Worm (Caenorhabditis elegans) whole organism, L1 larva: Measurements from ENCODE around the gene F35D2.2.

Experiments used
- C04F5.9 ChIP-seq: sonication (generic microtip); optimal IDR thresholded peaks from 2 replicates; lab custom pipeline; 2016; ENCODE audit warnings: missing genetic modification characterization, missing compliant biosample characterization
- C16A3.4 ChIP-seq: fragments of 150-350 bp; optimal IDR thresholded peaks from 2 replicates; lab custom pipeline; 2014; ENCODE audit warnings: missing biosample characterization, missing genetic modification characterization
- F16B12.6 ChIP-seq: fragments of 150-350 bp; optimal IDR thresholded peaks from 2 replicates; lab custom pipeline; 2014; ENCODE audit warnings: missing biosample characterization, missing genetic modification characterization
- Y116A8C.19 ChIP-seq: sonication (generic microtip); optimal IDR thresholded peaks from 2 replicates; lab custom pipeline; 2016; ENCODE audit warnings: missing compliant biosample characterization, missing genetic modification characterization, borderline replicate concordance
- aha-1 ChIP-seq: fragments of 150-350 bp; optimal IDR thresholded peaks from 2 replicates; lab custom pipeline; 2014; ENCODE audit warnings: missing biosample characterization, missing genetic modification characterization
- alr-1 ChIP-seq: fragments of 200-800 bp; sonication (Bioruptor generic); optimal IDR thresholded peaks from 2 replicates; lab custom pipeline; 2018; ENCODE audit warnings: borderline replicate concordance, mild to moderate bottlenecking, missing genetic modification characterization, missing compliant biosample characterization
- ama-1 ChIP-seq: fragments of 150-350 bp; optimal IDR thresholded peaks from 2 replicates; lab custom pipeline; 2014
- blmp-1 ChIP-seq: fragments of 150-350 bp; optimal IDR thresholded peaks from 2 replicates; lab custom pipeline; 2014; ENCODE audit warnings: missing biosample characterization, missing genetic modification characterization
- ceh-8 ChIP-seq: fragments of 200-800 bp; sonication (Bioruptor generic); optimal IDR thresholded peaks from 2 replicates; lab custom pipeline; 2018; ENCODE audit warnings: mild to moderate bottlenecking, missing genetic modification characterization, moderate library complexity, missing compliant biosample characterization
- ceh-82 ChIP-seq, 3 experiments: fragments of 150-350 bp in 1 of 3; sonication (generic microtip) in 2 of 3; optimal IDR thresholded peaks; 2 replicates each; lab custom pipeline; 2014 to 2017; ENCODE audit warnings: missing biosample characterization in 3 of 3, missing genetic modification characterization in 3 of 3
- ces-1 ChIP-seq: fragments of 150-350 bp; optimal IDR thresholded peaks from 2 replicates; lab custom pipeline; 2014; ENCODE audit warnings: missing biosample characterization, missing genetic modification reagents, missing genetic modification characterization
- dpl-1 ChIP-seq, 3 experiments: fragments of 150-350 bp in 2 of 3; sonication (generic microtip) in 1 of 3; optimal IDR thresholded peaks; 2 replicates each; lab custom pipeline; 2014 to 2017; ENCODE audit warnings: missing biosample characterization in 3 of 3, missing genetic modification characterization in 3 of 3, missing genetic modification reagents in 3 of 3
- egl-13 ChIP-seq: sonication (generic microtip); optimal IDR thresholded peaks from 2 replicates; lab custom pipeline; 2016; ENCODE audit warnings: missing genotype, missing genetic modification reagents, missing genetic modification characterization, missing compliant biosample characterization
- ets-5 ChIP-seq: fragments of 200-800 bp; sonication (Bioruptor generic); IDR thresholded peaks from 2 replicates; pipeline ENCODE4 v1.3.6; 2022; ENCODE audit warnings: missing genetic modification characterization, missing compliant biosample characterization
- fkh-10 ChIP-seq: sonication (generic microtip); optimal IDR thresholded peaks from 2 replicates; lab custom pipeline; 2017; ENCODE audit warnings: missing biosample characterization, missing genetic modification reagents, missing genetic modification characterization
- hpl-2 ChIP-seq: fragments of 150-350 bp; optimal IDR thresholded peaks from 2 replicates; lab custom pipeline; 2014; ENCODE audit warnings: missing biosample characterization, missing genetic modification reagents, missing genetic modification characterization
- irx-1 ChIP-seq: sonication (generic microtip); optimal IDR thresholded peaks from 2 replicates; lab custom pipeline; 2016; ENCODE audit warnings: missing genetic modification characterization, missing compliant biosample characterization
- lin-14 ChIP-seq: fragments of 200-800 bp; sonication (Bioruptor generic); optimal IDR thresholded peaks from 2 replicates; lab custom pipeline; 2018; ENCODE audit warnings: mild to moderate bottlenecking, missing genetic modification characterization, moderate library complexity, missing compliant biosample characterization
- lin-35 ChIP-seq, 2 experiments: fragments of 150-350 bp; optimal IDR thresholded peaks; 2 replicates each; lab custom pipeline; 2014; ENCODE audit warnings: missing biosample characterization in 2 of 2, missing genetic modification characterization in 2 of 2, missing genetic modification reagents in 2 of 2
- lin-39 ChIP-seq: fragments of 150-350 bp; optimal IDR thresholded peaks from 2 replicates; lab custom pipeline; 2014; ENCODE audit warnings: missing biosample characterization, missing genetic modification reagents, missing genetic modification characterization
- lir-3 ChIP-seq: sonication (generic microtip); optimal IDR thresholded peaks from 2 replicates; lab custom pipeline; 2016; ENCODE audit warnings: mild to moderate bottlenecking, missing genetic modification characterization, moderate library complexity, missing compliant biosample characterization; ENCODE audit not compliant: poor library complexity
- mdl-1 ChIP-seq, 2 experiments: fragments of 150-350 bp; optimal IDR thresholded peaks; 2 replicates each; lab custom pipeline; 2014 to 2017; ENCODE audit warnings: missing biosample characterization in 2 of 2, missing genetic modification characterization in 2 of 2, inconsistent platforms in 1 of 2
- nhr-11 ChIP-seq: fragments of 150-350 bp; optimal IDR thresholded peaks from 2 replicates; lab custom pipeline; 2014; ENCODE audit warnings: missing biosample characterization, missing genetic modification characterization
- nhr-12 ChIP-seq: sonication (generic microtip); optimal IDR thresholded peaks from 2 replicates; lab custom pipeline; 2017; ENCODE audit warnings: missing biosample characterization, missing genetic modification characterization
- nhr-20 ChIP-seq: sonication (generic microtip); optimal IDR thresholded peaks from 2 replicates; lab custom pipeline; 2016; ENCODE audit warnings: mild to moderate bottlenecking, missing genetic modification characterization, missing compliant biosample characterization
- nhr-28 ChIP-seq: fragments of 150-350 bp; optimal IDR thresholded peaks from 2 replicates; lab custom pipeline; 2014; ENCODE audit warnings: missing biosample characterization, missing genetic modification characterization
- nhr-47 ChIP-seq: sonication (generic microtip); optimal IDR thresholded peaks from 2 replicates; lab custom pipeline; 2016; ENCODE audit warnings: mild to moderate bottlenecking, missing genetic modification characterization, moderate library complexity, missing compliant biosample characterization
- nhr-71 ChIP-seq: sonication (generic microtip); optimal IDR thresholded peaks from 2 replicates; lab custom pipeline; 2016; ENCODE audit warnings: mild to moderate bottlenecking, missing genetic modification characterization, moderate library complexity, missing compliant biosample characterization
- nhr-76 ChIP-seq: sonication (generic microtip); optimal IDR thresholded peaks from 2 replicates; lab custom pipeline; 2017; ENCODE audit warnings: missing biosample characterization, missing genetic modification characterization
- nhr-84 ChIP-seq: sonication (generic microtip); optimal IDR thresholded peaks from 2 replicates; lab custom pipeline; 2017; ENCODE audit warnings: missing biosample characterization, missing genetic modification characterization
- nhr-85 ChIP-seq: sonication (generic microtip); peaks from one replicate; lab custom pipeline; 2016; ENCODE audit warnings: missing genetic modification characterization, inconsistent platforms, missing compliant biosample characterization
- nhr-90 ChIP-seq: sonication (generic microtip); optimal IDR thresholded peaks from 2 replicates; lab custom pipeline; 2016; ENCODE audit warnings: mild to moderate bottlenecking, missing genetic modification characterization, missing compliant biosample characterization; ENCODE audit not compliant: poor library complexity
- pqm-1 ChIP-seq: sonication (generic microtip); optimal IDR thresholded peaks from 3 replicates; lab custom pipeline; 2017; ENCODE audit warnings: missing biosample characterization, missing genetic modification characterization
- rnt-1 ChIP-seq: sonication (generic microtip); optimal IDR thresholded peaks from 2 replicates; lab custom pipeline; 2016; ENCODE audit warnings: mild to moderate bottlenecking, missing genetic modification characterization, moderate library complexity, missing compliant biosample characterization
- skn-1 ChIP-seq: fragments of 150-350 bp; optimal IDR thresholded peaks from 2 replicates; lab custom pipeline; 2014; ENCODE audit warnings: missing biosample characterization, missing genetic modification characterization
- snpc-4 ChIP-seq: fragments of 150-350 bp; optimal IDR thresholded peaks from 2 replicates; lab custom pipeline; 2014; ENCODE audit warnings: missing biosample characterization, missing genetic modification characterization
- snu-23 ChIP-seq: sonication (generic microtip); optimal IDR thresholded peaks from 2 replicates; lab custom pipeline; 2016; ENCODE audit warnings: missing genetic modification characterization, missing compliant biosample characterization
- sox-4 ChIP-seq: sonication (generic microtip); optimal IDR thresholded peaks from 2 replicates; lab custom pipeline; 2016; ENCODE audit warnings: missing genetic modification characterization, missing compliant biosample characterization
- sptf-1 ChIP-seq: fragments of 150-350 bp; optimal IDR thresholded peaks from 2 replicates; lab custom pipeline; 2014; ENCODE audit warnings: missing biosample characterization, missing genetic modification characterization
- sup-37 ChIP-seq: fragments of 200-800 bp; sonication (Bioruptor generic); optimal IDR thresholded peaks from 2 replicates; lab custom pipeline; 2018; ENCODE audit warnings: mild to moderate bottlenecking, missing genetic modification characterization, missing compliant biosample characterization
- swsn-7 ChIP-seq: sonication (generic microtip); optimal IDR thresholded peaks from 2 replicates; lab custom pipeline; 2016; ENCODE audit warnings: missing genetic modification characterization, missing compliant biosample characterization
- tbx-2 ChIP-seq: sonication (generic microtip); optimal IDR thresholded peaks from 2 replicates; lab custom pipeline; 2016; ENCODE audit warnings: missing genetic modification characterization, missing compliant biosample characterization
- tlp-1 ChIP-seq: fragments of 150-350 bp; optimal IDR thresholded peaks from 2 replicates; lab custom pipeline; 2014; ENCODE audit warnings: missing biosample characterization, missing genetic modification characterization
- unc-98 ChIP-seq: fragments of 200-800 bp; sonication (Bioruptor generic); IDR thresholded peaks from 2 replicates; pipeline ENCODE4 v1.3.6; 2022; ENCODE audit warnings: missing genetic modification characterization, missing compliant biosample characterization
- xbp-1 ChIP-seq: sonication (generic microtip); optimal IDR thresholded peaks from 2 replicates; lab custom pipeline; 2016; ENCODE audit warnings: missing genetic modification characterization, missing compliant biosample characterization
- zip-4 ChIP-seq: fragments of 200-800 bp; sonication (Bioruptor generic); optimal IDR thresholded peaks from 2 replicates; lab custom pipeline; 2018; ENCODE audit warnings: mild to moderate bottlenecking, missing genetic modification characterization, moderate library complexity, missing compliant biosample characterization
- ztf-4 ChIP-seq: fragments of 150-350 bp; optimal IDR thresholded peaks from 2 replicates; lab custom pipeline; 2014; ENCODE audit warnings: missing biosample characterization, missing genetic modification characterization

The F35D2.2 gene

DNA sequence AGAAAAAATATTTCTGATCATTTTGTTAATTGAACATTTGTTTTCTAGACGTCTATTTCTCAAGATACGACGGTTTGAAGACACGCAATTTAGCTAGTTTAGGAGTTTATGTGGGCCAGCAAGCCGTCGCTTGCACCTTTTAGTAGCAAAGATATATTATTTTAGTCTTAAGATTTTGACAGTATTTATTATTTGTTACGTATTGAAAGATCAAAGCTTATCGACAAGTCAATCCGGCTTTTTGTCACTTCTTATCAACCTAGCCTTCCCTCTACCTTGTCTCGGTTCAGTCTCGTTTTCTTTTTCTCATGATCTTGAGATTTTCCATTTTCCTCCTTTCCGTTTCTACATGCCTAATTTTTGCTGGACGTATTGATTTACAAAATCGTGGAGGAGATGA lies at the start of gene F35D2.2:
Gene F35D2.2 (plus strand): TSS at position 301 of the 400 bp plus-strand sequence.
- no peak for TF ChIP-seq nhr-76 (tag; lab: Kevin White, UChicago)
- no peak for TF ChIP-seq swsn-7 (tag; lab: Kevin White, UChicago)
- TF ChIP-seq ceh-8 (GFP tag; lab: Kevin White, UChicago) = no peak
- TF ChIP-seq xbp-1 = no peak
- no peak for TF ChIP-seq F16B12.6 (tag; lab: Kevin White, UChicago)
- no peak for TF ChIP-seq blmp-1 (tag; lab: Kevin White, UChicago)
- no peak for TF ChIP-seq Y116A8C.19 (tag; lab: Kevin White, UChicago)
- no peak for TF ChIP-seq C16A3.4 (tag; lab: Kevin White, UChicago)
- no peak for TF ChIP-seq fkh-10 (GFP tag; lab: Kevin White, UChicago)
- no peak for TF ChIP-seq nhr-71
- TF ChIP-seq nhr-47 (tag; lab: Kevin White, UChicago) = no peak
- no peak for TF ChIP-seq sup-37 (GFP tag; lab: Kevin White, UChicago)
- no peak for TF ChIP-seq nhr-84 (tag; lab: Kevin White, UChicago)
- no peak for TF ChIP-seq unc-98 (GFP tag; lab: Robert Waterston, UW)
- no peak for TF ChIP-seq zip-4 (GFP tag; lab: Kevin White, UChicago)
- no peak for TF ChIP-seq C04F5.9 (tag; lab: Kevin White, UChicago)
- no peak for TF ChIP-seq ztf-4 (tag; lab: Kevin White, UChicago)
- no peak for TF ChIP-seq mdl-1 (tag; optimal IDR thresholded peaks at IDR 0.05; lab: Kevin White, UChicago)
- TF ChIP-seq alr-1 = no peak

DNA sequence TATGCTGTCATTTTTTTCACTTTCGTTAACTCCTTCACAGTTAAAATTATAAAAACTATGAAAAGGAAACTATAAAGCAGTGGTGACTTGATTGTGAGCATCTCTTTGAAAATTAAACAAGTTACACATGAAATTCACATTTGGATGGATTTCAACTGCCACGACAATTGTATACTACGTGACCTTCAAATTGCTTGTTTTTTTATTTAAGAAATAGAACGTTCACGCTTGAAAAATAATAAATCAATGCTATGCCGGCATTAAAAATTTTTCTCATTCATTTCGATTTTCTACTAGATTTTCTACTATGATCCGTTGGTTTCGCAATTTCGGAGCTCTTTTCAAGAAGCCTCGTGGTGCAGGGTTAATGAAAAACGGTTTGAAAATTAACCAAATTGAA lies 48.8 kb upstream of the F35D2.2 start, which contains the start of the genes ZK1290.7 and rnh-1.1:
Gene ZK1290.7 (minus strand): TSS at position 101 of the 400 bp plus-strand sequence.
Gene rnh-1.1 (plus strand): TSS at position 281 of the 400 bp plus-strand sequence.
- TF ChIP-seq rnt-1 (tag; lab: Kevin White, UChicago) (no peak), nhr-71 (no peak), dpl-1 (GFP tag; optimal IDR thresholded peaks at IDR 0.05; lab: Kevin White, UChicago) (no peak), tbx-2 (no peak), ets-5 (GFP tag; lab: Robert Waterston, UW) (no peak), C04F5.9 (tag; lab: Kevin White, UChicago) (no peak)
- TF ChIP-seq, all 84 proteins: peak for 0

DNA sequence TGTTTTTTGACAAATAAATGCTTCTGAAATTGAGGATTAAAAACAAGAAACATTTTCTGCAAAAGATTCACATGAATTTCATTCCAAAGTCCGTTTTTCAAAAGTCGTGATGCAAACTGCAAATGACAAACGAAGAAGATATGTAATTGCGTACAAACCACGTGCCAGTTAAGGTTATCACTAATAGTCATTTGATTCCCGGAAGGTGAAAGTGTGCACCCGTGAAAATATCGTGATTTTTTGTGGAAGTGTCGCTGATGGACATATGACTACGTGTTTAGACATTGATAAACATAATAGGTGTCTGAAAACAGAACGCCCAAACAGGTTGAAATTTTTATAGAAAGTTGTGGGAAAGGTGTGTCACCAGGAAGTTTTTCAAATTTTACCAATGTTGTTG lies 46.0 kb upstream of the F35D2.2 start:
- TF ChIP-seq skn-1 (tag; lab: Kevin White, UChicago) = no peak
- peak; percentile 24 for TF ChIP-seq C16A3.4 (tag; lab: Kevin White, UChicago)
- peak in 1 of 2 experiments; percentile 82 for TF ChIP-seq lin-35 (GFP tag; optimal IDR thresholded peaks at IDR 0.05; lab: Kevin White, UChicago)
- TF ChIP-seq ztf-4 (tag; lab: Kevin White, UChicago) = peak; percentile 42
- TF ChIP-seq sptf-1 = no peak
- no peak for TF ChIP-seq ceh-8 (GFP tag; lab: Kevin White, UChicago)
- no peak for TF ChIP-seq hpl-2 (GFP tag; lab: Kevin White, UChicago)
- peak; percentile 71 for TF ChIP-seq lin-14 (GFP tag; lab: Kevin White, UChicago)
- TF ChIP-seq aha-1 (tag; lab: Kevin White, UChicago) = no peak
- no peak for TF ChIP-seq ces-1
- TF ChIP-seq ets-5 (GFP tag; lab: Robert Waterston, UW) = no peak
- no peak for TF ChIP-seq Y116A8C.19 (tag; lab: Kevin White, UChicago)
- no peak for TF ChIP-seq ceh-82 (tag; optimal IDR thresholded peaks at IDR 0.05; lab: Kevin White, UChicago)
- no peak for TF ChIP-seq zip-4 (GFP tag; lab: Kevin White, UChicago)
- TF ChIP-seq nhr-84 (tag; lab: Kevin White, UChicago) = no peak
- peak; percentile 94 for TF ChIP-seq nhr-85 (tag; lab: Kevin White, UChicago)
- no peak for TF ChIP-seq sox-4 (tag; lab: Kevin White, UChicago)
- peak; percentile 31 for TF ChIP-seq lir-3 (tag; lab: Kevin White, UChicago)
- peak; percentile 89 for TF ChIP-seq nhr-20 (tag; lab: Kevin White, UChicago)
- TF ChIP-seq sup-37 (GFP tag; lab: Kevin White, UChicago) = no peak
- TF ChIP-seq unc-98 (GFP tag; lab: Robert Waterston, UW) = no peak
- no peak for TF ChIP-seq swsn-7 (tag; lab: Kevin White, UChicago)
- no peak for TF ChIP-seq nhr-28 (tag; lab: Kevin White, UChicago)
- peak; percentile 98 for TF ChIP-seq blmp-1 (tag; lab: Kevin White, UChicago)
- TF ChIP-seq nhr-11 = no peak
- no peak for TF ChIP-seq egl-13 (tag; lab: Kevin White, UChicago)
- TF ChIP-seq rnt-1 (tag; lab: Kevin White, UChicago) = no peak
- no peak for TF ChIP-seq snpc-4 (tag; lab: Kevin White, UChicago)
- TF ChIP-seq ama-1 (lab: Kevin White, UChicago) = no peak
- TF ChIP-seq irx-1 (tag; lab: Kevin White, UChicago) = no peak
- TF ChIP-seq snu-23 = no peak
- no peak for TF ChIP-seq lin-39 (tag; lab: Kevin White, UChicago)
- TF ChIP-seq F16B12.6 (tag; lab: Kevin White, UChicago) = no peak
- TF ChIP-seq pqm-1 (tag; lab: Kevin White, UChicago) = no peak
- TF ChIP-seq xbp-1 = no peak
- no peak for TF ChIP-seq nhr-12 (tag; lab: Kevin White, UChicago)
- no peak for TF ChIP-seq tlp-1
- TF ChIP-seq nhr-90 = peak; percentile 82
